Fruit fly (Drosophila melanogaster): ENCODE measurements around the gene CG31274.

dm6 chr3R:17007336-17007735, 14.5 kb downstream of the CG31274 start:
- TF ChIP-seq al (GFP tag; IDR thresholded peaks at IDR 0.05) (no peak), zen (tag; optimal IDR thresholded peaks at IDR 0.05) (no peak), CG1647 (GFP tag; optimal IDR thresholded peaks at IDR 0.05) (no peak), CG7357 (GFP tag; IDR thresholded peaks at IDR 0.05) (no peak), Sry-β (GFP tag; optimal IDR thresholded peaks at IDR 0.05) (no peak), CG12071 (GFP tag; optimal IDR thresholded peaks at IDR 0.05) (peak; percentile 64), CG14710 (tag; optimal IDR thresholded peaks at IDR 0.05) (no peak), B-H1 (GFP tag; IDR thresholded peaks at IDR 0.05) (no peak), klu (GFP tag; IDR thresholded peaks at IDR 0.05) (no peak), CG4404 (GFP tag; IDR thresholded peaks at IDR 0.05) (no peak)
